Worm (Caenorhabditis elegans): ENCODE measurements around the gene lec-1.
A peak's percentile ranks its signal among the peaks of the same experiment; 100 is the strongest.

Gene lec-1

DNA sequence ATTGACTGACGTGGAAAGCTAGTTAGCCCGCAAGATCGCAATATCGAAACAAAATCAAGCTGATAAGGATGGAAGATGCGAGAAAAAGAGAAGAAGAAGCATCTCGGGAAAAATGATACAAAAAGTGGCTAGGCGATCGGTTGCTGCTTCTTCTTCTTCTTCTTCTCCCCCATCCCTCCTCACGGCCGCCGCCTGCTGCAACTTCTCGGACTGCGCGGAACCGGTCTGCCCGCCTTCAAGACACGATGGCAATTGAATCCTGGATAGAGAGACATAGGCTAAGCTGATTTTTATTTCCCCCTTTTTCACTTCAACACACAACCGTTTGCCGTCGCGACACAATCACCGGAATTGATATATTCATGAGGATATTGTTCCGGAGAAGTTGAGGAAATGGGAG is 20.9 kb upstream of the lec-1 start:
- TF ChIP-seq nhr-77 (tag; optimal IDR thresholded peaks at IDR 0.05) (no peak), mab-5 (tag; optimal IDR thresholded peaks at IDR 0.05) (no peak)

ce11 chrII:13181465-13181864 is 13.9 kb upstream of the lec-1 start, which contains the start of gene W09H1.1:
W09H1.1 (minus strand) TSS chrII:13181565.
- TF ChIP-seq sma-3 (GFP tag; optimal IDR thresholded peaks at IDR 0.05): no peak

DNA sequence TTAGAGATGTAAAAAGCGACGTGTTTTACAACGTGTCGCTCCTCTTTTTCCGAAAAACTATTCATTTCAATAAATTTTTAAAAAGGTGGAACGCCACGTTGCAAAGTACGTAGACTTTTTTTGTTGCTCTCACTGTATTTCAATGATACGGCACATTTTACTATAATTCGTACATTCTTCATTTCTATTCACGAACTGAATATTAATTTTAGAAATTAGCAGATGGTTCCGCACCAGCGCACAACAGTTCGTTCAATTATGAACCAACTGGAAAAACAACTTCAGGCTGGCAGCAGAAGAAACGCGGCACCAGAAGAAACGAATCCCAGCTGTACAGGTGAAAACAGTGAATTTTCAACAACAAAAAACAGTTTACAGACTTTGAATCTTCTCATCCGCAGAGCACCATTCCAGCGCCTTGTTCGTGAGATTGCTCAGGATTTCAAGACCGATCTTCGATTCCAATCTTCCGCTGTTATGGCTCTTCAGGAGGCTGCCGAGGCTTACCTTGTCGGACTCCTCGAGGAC is 12.1 kb upstream of the lec-1 start, which contains the start of the genes W09H1.4 and his-73:
Gene W09H1.4, plus strand, starts transcription at position 301 of the 528 bp plus-strand sequence.
Gene his-73, plus strand, starts transcription at position 478 of the 528 bp plus-strand sequence.
- TF ChIP-seq mdl-1 (tag; optimal IDR thresholded peaks at IDR 0.05) (no peak), dmd-4 (tag; optimal IDR thresholded peaks at IDR 0.05) (no peak), ztf-4 (tag; optimal IDR thresholded peaks at IDR 0.05) (no peak), ztf-1 (GFP tag; conservative IDR thresholded peaks at IDR 0.05) (no peak), gmeb-1 (tag; optimal IDR thresholded peaks at IDR 0.05) (no peak), peb-1 (tag; optimal IDR thresholded peaks at IDR 0.05) (no peak), elt-1 (tag; optimal IDR thresholded peaks at IDR 0.05) (no peak), aly-2 (tag; optimal IDR thresholded peaks at IDR 0.05) (no peak), ama-1 (optimal IDR thresholded peaks at IDR 0.05) (no peak), unc-62 (GFP tag; optimal IDR thresholded peaks at IDR 0.05) (no peak), nhr-25 (tag; optimal IDR thresholded peaks at IDR 0.05) (no peak), mbf-1 (tag; optimal IDR thresholded peaks at IDR 0.05) (no peak), egl-27 (tag; optimal IDR thresholded peaks at IDR 0.05) (no peak), ztf-11 (tag; optimal IDR thresholded peaks at IDR 0.05) (no peak), unc-55 (GFP tag; optimal IDR thresholded peaks at IDR 0.05) (no peak), snpc-4 (tag; optimal IDR thresholded peaks at IDR 0.05) (no peak), nhr-11 (tag; optimal IDR thresholded peaks at IDR 0.05) (no peak), nhr-12 (tag; optimal IDR thresholded peaks at IDR 0.05) (no peak), nhr-10 (tag; optimal IDR thresholded peaks at IDR 0.05) (no peak), nhr-23 (tag; optimal IDR thresholded peaks at IDR 0.05) (no peak)

ce11 chrII:13184129-13184528 is 11.2 kb upstream of the lec-1 start, which contains the start of gene W09H1.3:
W09H1.3 (plus strand) TSS chrII:13184429.
- TF ChIP-seq lsy-2 (tag; optimal IDR thresholded peaks at IDR 0.05): no peak
- no peak for TF ChIP-seq F13H6.1 (tag; optimal IDR thresholded peaks at IDR 0.05)
- TF ChIP-seq elt-3 (tag; optimal IDR thresholded peaks at IDR 0.05): no peak
- no peak for TF ChIP-seq nhr-11 (tag; optimal IDR thresholded peaks at IDR 0.05)
- TF ChIP-seq sma-3 (GFP tag; optimal IDR thresholded peaks at IDR 0.05): no peak
- no peak for TF ChIP-seq elt-1 (tag; optimal IDR thresholded peaks at IDR 0.05)
- TF ChIP-seq gmeb-1 (tag; optimal IDR thresholded peaks at IDR 0.05): no peak
- TF ChIP-seq skn-1 (tag; optimal IDR thresholded peaks at IDR 0.05): no peak
- TF ChIP-seq sem-4 (tag; optimal IDR thresholded peaks at IDR 0.05): no peak

DNA sequence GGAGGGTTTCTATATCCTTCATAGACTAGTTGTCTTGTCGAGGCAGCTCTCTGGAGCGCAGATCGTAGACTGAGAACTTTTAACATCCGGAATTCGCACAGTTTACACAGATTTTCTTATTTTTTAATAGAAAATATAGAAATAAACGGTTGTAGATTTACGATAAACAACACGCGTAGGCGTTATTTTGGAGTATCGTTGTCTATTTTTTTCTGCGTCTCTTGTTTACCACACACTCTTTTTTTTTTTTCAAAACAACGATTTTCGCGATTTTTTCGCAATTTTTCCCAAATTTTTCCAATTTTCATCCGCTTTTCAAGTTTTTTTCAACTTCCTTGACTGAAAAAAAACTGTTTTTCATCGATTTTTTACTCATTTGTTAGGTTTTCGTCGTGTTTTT is 8.2 kb upstream of the lec-1 start, which contains the start of gene mecr-1:
Gene mecr-1, minus strand, starts transcription at position 127 of the 400 bp plus-strand sequence.
- TF ChIP-seq lin-39 (tag; optimal IDR thresholded peaks at IDR 0.05) (no peak), nhr-25 (tag; optimal IDR thresholded peaks at IDR 0.05) (peak; percentile 33), F13H6.1 (tag; optimal IDR thresholded peaks at IDR 0.05) (no peak), peb-1 (tag; optimal IDR thresholded peaks at IDR 0.05) (no peak), lin-11 (tag; optimal IDR thresholded peaks at IDR 0.05) (no peak), ceh-82 (tag; optimal IDR thresholded peaks at IDR 0.05) (no peak), nhr-6 (tag; optimal IDR thresholded peaks at IDR 0.05) (no peak), ceh-16 (tag; optimal IDR thresholded peaks at IDR 0.05) (no peak), mab-5 (tag; optimal IDR thresholded peaks at IDR 0.05) (no peak), nhr-23 (tag; optimal IDR thresholded peaks at IDR 0.05) (no peak), Y55F3AM.14 (GFP tag; optimal IDR thresholded peaks at IDR 0.05) (no peak), nhr-237 (tag; optimal IDR thresholded peaks at IDR 0.05) (no peak), lin-13 (GFP tag; optimal IDR thresholded peaks at IDR 0.05) (no peak), elt-1 (tag; optimal IDR thresholded peaks at IDR 0.05) (no peak), fos-1 (tag; optimal IDR thresholded peaks at IDR 0.05) (no peak), zag-1 (tag; optimal IDR thresholded peaks at IDR 0.05) (no peak), aly-2 (tag; optimal IDR thresholded peaks at IDR 0.05) (no peak), ama-1 (optimal IDR thresholded peaks at IDR 0.05) (no peak), skn-1 (tag; optimal IDR thresholded peaks at IDR 0.05) (no peak), ztf-11 (tag; optimal IDR thresholded peaks at IDR 0.05) (no peak), nhr-21 (tag; optimal IDR thresholded peaks at IDR 0.05) (no peak), ZK546.5 (tag; optimal IDR thresholded peaks at IDR 0.05) (no peak), snpc-4 (tag; optimal IDR thresholded peaks at IDR 0.05) (no peak), nhr-77 (tag; optimal IDR thresholded peaks at IDR 0.05) (no peak), R02D3.7 (tag; optimal IDR thresholded peaks at IDR 0.05) (peak; percentile 86), C34F6.9 (tag; optimal IDR thresholded peaks at IDR 0.05) (peak; percentile 59), gmeb-1 (tag; optimal IDR thresholded peaks at IDR 0.05) (no peak), alr-1 (tag; optimal IDR thresholded peaks at IDR 0.05) (no peak), mdl-1 (tag; optimal IDR thresholded peaks at IDR 0.05) (no peak), crh-2 (tag; optimal IDR thresholded peaks at IDR 0.05) (peak; percentile 45), sem-4 (tag; optimal IDR thresholded peaks at IDR 0.05) (no peak), nhr-10 (tag; optimal IDR thresholded peaks at IDR 0.05) (no peak), ztf-1 (GFP tag; conservative IDR thresholded peaks at IDR 0.05) (no peak)

Measured in whole organism, L2 larva.